Fruit fly (Drosophila melanogaster) whole organism, wandering third instar larva: ENCODE results near the gene Oga.

Experiments
- CrebA ChIP-seq: fragments of 200-800 bp; sonication (Bioruptor generic); optimal IDR thresholded peaks from 2 replicates; lab custom pipeline; 2016; ENCODE audit warnings: missing biosample characterization, mild to moderate bottlenecking, missing genetic modification characterization, borderline replicate concordance
- Jra ChIP-seq: sonication (Bioruptor generic); optimal IDR thresholded peaks from 2 replicates; lab custom pipeline; 2016; ENCODE audit warnings: missing biosample characterization, missing genetic modification characterization
- foxo ChIP-seq, 2 experiments: fragments of 200-800 bp; sonication (Bioruptor generic); optimal IDR thresholded peaks; 2 replicates in 1 of 2; 3 replicates in 1 of 2; lab custom pipeline; 2016 to 2017; ENCODE audit warnings: missing biosample characterization in 2 of 2, missing genetic modification characterization in 2 of 2
- pan ChIP-seq: fragments of >200 bp; optimal IDR thresholded peaks from 2 replicates; lab custom pipeline; 2017
- rgr ChIP-seq: fragments of 200-800 bp; sonication (Bioruptor generic); optimal IDR thresholded peaks from 3 replicates; lab custom pipeline; 2016; ENCODE audit warnings: missing biosample characterization, mild to moderate bottlenecking, missing genetic modification characterization

dm6 chr3R:21189520-21190180 is 29.2 kb upstream of the Oga start:
- TF ChIP-seq rgr (GFP tag; lab: Kevin White, UChicago) (no peak), pan (lab: Kevin White, UChicago) (no peak), foxo (GFP tag; optimal IDR thresholded peaks at IDR 0.05; lab: Kevin White, UChicago) (no peak), Jra (GFP tag; lab: Kevin White, UChicago) (no peak), CrebA (GFP tag; lab: Kevin White, UChicago) (no peak)
